Worm (Caenorhabditis elegans): ENCODE data around the gene scrm-3.

- TF ChIP-seq peb-1 (tag; optimal IDR thresholded peaks at IDR 0.05) = no peak
- no peak for TF ChIP-seq aly-2 (tag; optimal IDR thresholded peaks at IDR 0.05)
- no peak for TF ChIP-seq lin-39 (tag; optimal IDR thresholded peaks at IDR 0.05)
- TF ChIP-seq ztf-11 (tag; optimal IDR thresholded peaks at IDR 0.05) = no peak
- TF ChIP-seq zag-1 (tag; optimal IDR thresholded peaks at IDR 0.05) = no peak
- no peak for TF ChIP-seq R02D3.7 (tag; optimal IDR thresholded peaks at IDR 0.05)
- TF ChIP-seq ama-1 (optimal IDR thresholded peaks at IDR 0.05) = no peak
- TF ChIP-seq snpc-4 (tag; optimal IDR thresholded peaks at IDR 0.05) = no peak
- TF ChIP-seq elt-3 (tag; optimal IDR thresholded peaks at IDR 0.05) = no peak
Observed at ce11 chrV:3333334-3333733, 23.7 kb downstream of the scrm-3 start, which contains the start of gene C17B7.5.
